Fruit fly (Drosophila melanogaster): ENCODE results near the gene Vti1a.

Vti1a gene

DNA sequence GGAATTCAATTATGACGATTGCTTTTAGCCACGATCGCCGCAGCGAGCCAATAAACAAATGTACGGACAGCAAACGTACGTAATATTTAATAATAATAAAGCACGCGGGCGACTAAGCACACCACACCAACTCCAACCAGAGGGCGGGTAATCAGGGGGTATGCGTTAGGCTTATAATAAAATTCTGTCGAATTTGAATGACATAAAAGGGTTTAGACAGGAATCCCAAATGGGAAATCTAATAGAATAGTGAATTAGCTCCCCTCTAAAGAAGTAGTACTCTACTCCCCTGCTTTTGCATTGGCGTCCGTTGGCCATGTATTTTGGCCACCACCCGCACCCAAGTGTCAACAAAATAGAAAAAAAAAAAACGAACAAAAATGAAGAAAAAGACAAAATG lies 29.7 kb upstream of the Vti1a start:
- peak in 1 of 2 experiments; percentile 11 for TF ChIP-seq foxo (GFP tag; optimal IDR thresholded peaks at IDR 0.05)
- no peak for TF ChIP-seq CG32264 (GFP tag; optimal IDR thresholded peaks at IDR 0.05)
- TF ChIP-seq h (GFP tag; optimal IDR thresholded peaks at IDR 0.05): peak; percentile 16

- TF ChIP-seq pan (optimal IDR thresholded peaks at IDR 0.05) (no peak), Vsx2 (GFP tag; optimal IDR thresholded peaks at IDR 0.05; ENCODE audit: partially characterized antibody) (no peak), ey (GFP tag; optimal IDR thresholded peaks at IDR 0.05) (no peak), Abd-B (GFP tag; optimal IDR thresholded peaks at IDR 0.05) (no peak)
Observed at dm6 chr3L:721863-722262, 29.1 kb upstream of the Vti1a start.

DNA sequence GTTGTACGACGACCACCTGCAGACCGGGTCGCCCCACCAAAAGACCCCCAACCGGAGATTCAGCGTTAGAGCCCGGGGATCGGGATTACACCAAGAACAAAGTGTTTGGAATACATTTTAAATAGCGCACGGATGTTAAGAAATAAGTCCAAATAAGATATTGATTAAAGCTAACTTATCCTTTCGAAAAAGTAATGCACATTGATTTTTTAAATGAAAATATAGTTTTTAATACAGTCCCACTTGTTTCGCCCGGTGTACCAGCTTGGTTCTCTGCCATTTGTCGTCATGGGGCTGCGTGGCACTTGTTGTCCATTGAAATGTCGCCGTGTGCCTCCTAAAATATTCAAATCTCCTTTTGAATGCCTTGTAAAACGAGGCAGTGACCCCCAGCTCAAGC lies 28.3 kb upstream of the Vti1a start:
- peak; percentile 27 for TF ChIP-seq h (GFP tag; optimal IDR thresholded peaks at IDR 0.05)
- TF ChIP-seq fru (GFP tag; optimal IDR thresholded peaks at IDR 0.05): peak; percentile 21
- no peak for TF ChIP-seq Dfd (GFP tag; optimal IDR thresholded peaks at IDR 0.05)
- TF ChIP-seq sage (GFP tag; optimal IDR thresholded peaks at IDR 0.05): no peak

- TF ChIP-seq Hr78 (GFP tag; optimal IDR thresholded peaks at IDR 0.05) (no peak), tai (GFP tag; optimal IDR thresholded peaks at IDR 0.05) (no peak), pan (optimal IDR thresholded peaks at IDR 0.05) (no peak), Rel (GFP tag; optimal IDR thresholded peaks at IDR 0.05) (no peak), Rel (tag; optimal IDR thresholded peaks at IDR 0.05) (no peak), dsf (GFP tag; optimal IDR thresholded peaks at IDR 0.05; ENCODE audit: borderline replicate concordance) (no peak), psq (GFP tag; optimal IDR thresholded peaks at IDR 0.05) (no peak), Hnf4 (GFP tag; optimal IDR thresholded peaks at IDR 0.05) (no peak), fru (GFP tag; optimal IDR thresholded peaks at IDR 0.05) (no peak), CrebA (GFP tag; optimal IDR thresholded peaks at IDR 0.05; ENCODE audit: borderline replicate concordance) (no peak), HLH106 (tag; optimal IDR thresholded peaks at IDR 0.05) (no peak), br (GFP tag; optimal IDR thresholded peaks at IDR 0.05) (no peak), dmrt93B (GFP tag; optimal IDR thresholded peaks at IDR 0.05) (no peak)
Observed at dm6 chr3L:718378-718777, 25.7 kb upstream of the Vti1a start.

DNA sequence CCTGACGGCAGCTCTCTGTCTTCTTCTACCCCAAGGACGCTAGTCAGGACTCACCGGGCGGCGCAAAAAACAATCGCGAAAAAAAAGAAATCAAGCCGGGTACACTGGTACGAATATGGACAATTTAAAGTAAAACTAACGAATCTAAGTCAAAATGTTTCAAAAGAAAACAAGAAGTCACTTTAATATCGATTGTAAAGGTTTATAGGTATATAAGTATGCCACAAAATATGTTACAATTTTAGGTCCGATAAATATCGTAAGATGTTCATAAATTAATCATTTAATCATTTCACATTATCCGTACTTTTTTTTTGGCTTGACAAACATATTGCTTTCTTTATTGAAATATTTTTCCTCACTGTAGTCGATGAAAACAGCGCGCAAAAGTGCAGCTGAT lies 23.4 kb upstream of the Vti1a start:
- TF ChIP-seq Hr83 (GFP tag; optimal IDR thresholded peaks at IDR 0.05; ENCODE audit: poor library complexity, severe bottlenecking) (no peak), N (GFP tag; optimal IDR thresholded peaks at IDR 0.05) (no peak), fru (GFP tag; optimal IDR thresholded peaks at IDR 0.05) (peak; percentile 17), Myc (optimal IDR thresholded peaks at IDR 0.05) (no peak), OdsH (GFP tag; optimal IDR thresholded peaks at IDR 0.05) (no peak), sage (GFP tag; optimal IDR thresholded peaks at IDR 0.05) (no peak), foxo (GFP tag; optimal IDR thresholded peaks at IDR 0.05) (peak in 1 of 2 experiments; percentile 32), Dfd (GFP tag; optimal IDR thresholded peaks at IDR 0.05) (no peak), woc (GFP tag; optimal IDR thresholded peaks at IDR 0.05) (peak; percentile 7), pan (optimal IDR thresholded peaks at IDR 0.05) (no peak), Rel (GFP tag; optimal IDR thresholded peaks at IDR 0.05) (no peak), Rel (tag; optimal IDR thresholded peaks at IDR 0.05) (no peak), CG32264 (GFP tag; optimal IDR thresholded peaks at IDR 0.05) (no peak), tai (GFP tag; optimal IDR thresholded peaks at IDR 0.05) (no peak), brk (GFP tag; optimal IDR thresholded peaks at IDR 0.05) (no peak), br (GFP tag; optimal IDR thresholded peaks at IDR 0.05) (peak; percentile 18), Sp1 (GFP tag; optimal IDR thresholded peaks at IDR 0.05) (no peak), h (GFP tag; optimal IDR thresholded peaks at IDR 0.05) (no peak), rgr (GFP tag; optimal IDR thresholded peaks at IDR 0.05) (no peak)

dm6 chr3L:711839-712553 lies 19.3 kb upstream of the Vti1a start, which contains the start of gene CG13896:
Gene CG13896 (minus strand): TSS chr3L:711850.
- TF ChIP-seq pan (optimal IDR thresholded peaks at IDR 0.05) (no peak), jim (GFP tag; optimal IDR thresholded peaks at IDR 0.05) (peak; percentile 86), Jra (GFP tag; optimal IDR thresholded peaks at IDR 0.05) (peak; percentile 88), HLH106 (tag; optimal IDR thresholded peaks at IDR 0.05) (peak; percentile 73), tai (GFP tag; optimal IDR thresholded peaks at IDR 0.05) (peak; percentile 94), Dfd (GFP tag; optimal IDR thresholded peaks at IDR 0.05) (no peak), dmrt93B (GFP tag; optimal IDR thresholded peaks at IDR 0.05) (peak; percentile 69), rgr (GFP tag; optimal IDR thresholded peaks at IDR 0.05) (peak; percentile 91), GATAd (GFP tag; optimal IDR thresholded peaks at IDR 0.05) (peak; percentile 72), Mio (GFP tag; optimal IDR thresholded peaks at IDR 0.05) (peak; percentile 56), woc (GFP tag; optimal IDR thresholded peaks at IDR 0.05) (peak; percentile 64), Abd-B (GFP tag; optimal IDR thresholded peaks at IDR 0.05) (no peak), CG9705 (GFP tag; optimal IDR thresholded peaks at IDR 0.05) (peak; percentile 44), N (GFP tag; optimal IDR thresholded peaks at IDR 0.05) (no peak), dsf (GFP tag; optimal IDR thresholded peaks at IDR 0.05; ENCODE audit: borderline replicate concordance) (peak; percentile 41), ey (GFP tag; optimal IDR thresholded peaks at IDR 0.05) (peak; percentile 85), sage (GFP tag; optimal IDR thresholded peaks at IDR 0.05) (no peak), Rel (GFP tag; optimal IDR thresholded peaks at IDR 0.05) (no peak), Rel (tag; optimal IDR thresholded peaks at IDR 0.05) (peak; percentile 19), sv (GFP tag; optimal IDR thresholded peaks at IDR 0.05) (peak; percentile 87), Hr78 (GFP tag; optimal IDR thresholded peaks at IDR 0.05) (no peak), CrebA (GFP tag; optimal IDR thresholded peaks at IDR 0.05; ENCODE audit: borderline replicate concordance) (no peak), psq (GFP tag; optimal IDR thresholded peaks at IDR 0.05) (peak; percentile 71), brk (GFP tag; optimal IDR thresholded peaks at IDR 0.05) (peak; percentile 68), h (GFP tag; optimal IDR thresholded peaks at IDR 0.05) (peak; percentile 89), Hr83 (GFP tag; optimal IDR thresholded peaks at IDR 0.05; ENCODE audit: poor library complexity, severe bottlenecking) (peak; percentile 98), Myc (optimal IDR thresholded peaks at IDR 0.05) (peak; percentile 93), Vsx2 (GFP tag; optimal IDR thresholded peaks at IDR 0.05; ENCODE audit: partially characterized antibody) (no peak)
